Fruit fly (Drosophila melanogaster): ENCODE measurements around the gene Edg84A.

Edg84A gene

dm6 chr3R:6706327-6706726 lies 22.1 kb downstream of the Edg84A start:
- TF ChIP-seq Gsc (GFP tag; IDR thresholded peaks at IDR 0.05) (no peak), CoRest (tag; optimal IDR thresholded peaks at IDR 0.05) (no peak), ci (GFP tag; IDR thresholded peaks at IDR 0.05) (no peak), NFAT (GFP tag; IDR thresholded peaks at IDR 0.05) (no peak), dati (GFP tag; IDR thresholded peaks at IDR 0.05) (no peak), slou (GFP tag; optimal IDR thresholded peaks at IDR 0.05) (no peak), TFAM (GFP tag; optimal IDR thresholded peaks at IDR 0.05) (no peak), CG3407 (GFP tag; optimal IDR thresholded peaks at IDR 0.05) (no peak), CG4282 (GFP tag; optimal IDR thresholded peaks at IDR 0.05) (no peak), CG11247 (GFP tag; IDR thresholded peaks at IDR 0.05) (no peak), cad (GFP tag; optimal IDR thresholded peaks at IDR 0.05) (no peak), CG13296 (GFP tag; optimal IDR thresholded peaks at IDR 0.05) (no peak), h (optimal IDR thresholded peaks at IDR 0.05) (no peak), MESR4 (GFP tag; optimal IDR thresholded peaks at IDR 0.05) (no peak), vvl (GFP tag; IDR thresholded peaks at IDR 0.05) (no peak), Dbx (GFP tag; IDR thresholded peaks at IDR 0.05) (no peak), D19A (tag; optimal IDR thresholded peaks at IDR 0.05) (no peak), zfh1 (GFP tag; IDR thresholded peaks at IDR 0.05) (no peak), CG8089 (GFP tag; optimal IDR thresholded peaks at IDR 0.05) (no peak), CG1792 (GFP tag; optimal IDR thresholded peaks at IDR 0.05) (no peak), zen (tag; optimal IDR thresholded peaks at IDR 0.05) (no peak), CG2120 (GFP tag; optimal IDR thresholded peaks at IDR 0.05) (no peak), lov (optimal IDR thresholded peaks at IDR 0.05) (no peak), lov (GFP tag; IDR thresholded peaks at IDR 0.05) (no peak), CG34224 (GFP tag; IDR thresholded peaks at IDR 0.05; ENCODE audit: partially characterized antibody) (no peak), zen2 (GFP tag; IDR thresholded peaks at IDR 0.05; ENCODE audit: partially characterized antibody) (no peak), CG16813 (GFP tag; IDR thresholded peaks at IDR 0.05; ENCODE audit: partially characterized antibody) (peak; percentile 21; the same call in 1 of the 3 replicates), insv (GFP tag; optimal IDR thresholded peaks at IDR 0.05) (peak in 1 of 2 experiments; percentile 5), CG32767 (GFP tag; IDR thresholded peaks at IDR 0.05) (no peak), gfzf (GFP tag; optimal IDR thresholded peaks at IDR 0.05) (peak; percentile 6), CTCF (GFP tag; optimal IDR thresholded peaks at IDR 0.05) (peak; percentile 82), CG1603 (tag; optimal IDR thresholded peaks at IDR 0.05) (peak; percentile 23), CG5953 (GFP tag; IDR thresholded peaks at IDR 0.05) (no peak), stwl (tag; optimal IDR thresholded peaks at IDR 0.05) (peak; percentile 92), pfk (GFP tag; optimal IDR thresholded peaks at IDR 0.05) (no peak), nmo (GFP tag; optimal IDR thresholded peaks at IDR 0.05) (no peak), sim (GFP tag; IDR thresholded peaks at IDR 0.05) (no peak), CG17829 (tag; optimal IDR thresholded peaks at IDR 0.05) (no peak), corto (GFP tag; optimal IDR thresholded peaks at IDR 0.05) (no peak), crp (GFP tag; optimal IDR thresholded peaks at IDR 0.05) (no peak), CG14050 (GFP tag; IDR thresholded peaks at IDR 0.05) (no peak), pita (GFP tag; optimal IDR thresholded peaks at IDR 0.05) (peak; percentile 74), CG15073 (GFP tag; optimal IDR thresholded peaks at IDR 0.05) (no peak), amos (GFP tag; IDR thresholded peaks at IDR 0.05; ENCODE audit: partially characterized antibody) (peak; percentile 50), CG16815 (GFP tag; optimal IDR thresholded peaks at IDR 0.05) (no peak), Doc2 (GFP tag; IDR thresholded peaks at IDR 0.05) (no peak), E2f2 (GFP tag; IDR thresholded peaks at IDR 0.05) (no peak), CG12104 (GFP tag; optimal IDR thresholded peaks at IDR 0.05) (no peak), Ets65A (GFP tag) (no peak), Lhr (GFP tag; optimal IDR thresholded peaks at IDR 0.05) (peak; percentile 15), CG2199 (GFP tag; IDR thresholded peaks at IDR 0.05) (peak; percentile 89; the same call in 2 of the 3 replicates), CG18011 (GFP tag; optimal IDR thresholded peaks at IDR 0.05) (peak; percentile 86), Ada2b (GFP tag; IDR thresholded peaks at IDR 0.05) (no peak)

All from whole organism, embryonic.